Worm (Caenorhabditis elegans) whole organism, dauer: ENCODE measurements around the gene pals-16.

Experiments
- unc-62 ChIP-seq: sonication (generic microtip); optimal IDR thresholded peaks from 2 replicates; lab custom pipeline; 2017; ENCODE audit warnings: missing biosample characterization, missing genetic modification reagents, missing genetic modification characterization

pals-16 gene

ce11 chrIII:1392763-1393162, 7.0 kb upstream of the pals-16 start:
- no peak for TF ChIP-seq unc-62 (GFP tag; lab: Kevin White, UChicago)

- no peak for TF ChIP-seq unc-62 (GFP tag; lab: Kevin White, UChicago)
Observed at ce11 chrIII:1395355-1395754, 4.4 kb upstream of the pals-16 start.

- TF ChIP-seq unc-62 (GFP tag; lab: Kevin White, UChicago): no peak
Observed at ce11 chrIII:1398183-1398582, 1.6 kb upstream of the pals-16 start.

ce11 chrIII:1401497-1401990, 1.8 kb downstream of the pals-16 start, which contains the start of gene pals-19:
Gene pals-19 (plus strand): TSS chrIII:1401940.
- TF ChIP-seq unc-62 (GFP tag; lab: Kevin White, UChicago): no peak

- TF ChIP-seq unc-62 (GFP tag; lab: Kevin White, UChicago): no peak
Observed at ce11 chrIII:1403108-1403507, 3.3 kb downstream of the pals-16 start, which contains the start of gene pals-18. Gene pals-18 (plus strand): TSS chrIII:1403408.

- TF ChIP-seq unc-62 (GFP tag; lab: Kevin White, UChicago): no peak
Observed at ce11 chrIII:1409139-1409538, 9.4 kb downstream of the pals-16 start, which contains the start of gene Y82E9BR.22. Gene Y82E9BR.22 (minus strand): TSS chrIII:1409239.

ce11 chrIII:1413125-1413837, 13.5 kb downstream of the pals-16 start:
- no peak for TF ChIP-seq unc-62 (GFP tag; lab: Kevin White, UChicago)

ce11 chrIII:1413890-1414613, 14.3 kb downstream of the pals-16 start, which contains the start of gene Y82E9BR.14:
Gene Y82E9BR.14 (minus strand): TSS chrIII:1414116.
- no peak for TF ChIP-seq unc-62 (GFP tag; lab: Kevin White, UChicago)

ce11 chrIII:1416571-1416970, 16.8 kb downstream of the pals-16 start:
- no peak for TF ChIP-seq unc-62 (GFP tag; lab: Kevin White, UChicago)

- no peak for TF ChIP-seq unc-62 (GFP tag; lab: Kevin White, UChicago)
Observed at ce11 chrIII:1417090-1417489, 17.3 kb downstream of the pals-16 start, which contains the start of gene elc-1. Gene elc-1 (minus strand): TSS chrIII:1417190.

- TF ChIP-seq unc-62 (GFP tag; lab: Kevin White, UChicago): no peak
Observed at ce11 chrIII:1418709-1419108, 18.9 kb downstream of the pals-16 start.

- no peak for TF ChIP-seq unc-62 (GFP tag; lab: Kevin White, UChicago)
Observed at ce11 chrIII:1419146-1419636, 19.4 kb downstream of the pals-16 start, which contains the start of gene Y82E9BR.3. Gene Y82E9BR.3 (plus strand): TSS chrIII:1419196.

- TF ChIP-seq unc-62 (GFP tag; lab: Kevin White, UChicago): no peak
Observed at ce11 chrIII:1419700-1420356, 20.1 kb downstream of the pals-16 start.

ce11 chrIII:1421436-1421835, 21.7 kb downstream of the pals-16 start:
- TF ChIP-seq unc-62 (GFP tag; lab: Kevin White, UChicago): no peak

- TF ChIP-seq unc-62 (GFP tag; lab: Kevin White, UChicago): no peak
Observed at ce11 chrIII:1424305-1424704, 24.5 kb downstream of the pals-16 start.
